Fruit fly (Drosophila melanogaster): Measurements from ENCODE around the gene CG42820.

DNA sequence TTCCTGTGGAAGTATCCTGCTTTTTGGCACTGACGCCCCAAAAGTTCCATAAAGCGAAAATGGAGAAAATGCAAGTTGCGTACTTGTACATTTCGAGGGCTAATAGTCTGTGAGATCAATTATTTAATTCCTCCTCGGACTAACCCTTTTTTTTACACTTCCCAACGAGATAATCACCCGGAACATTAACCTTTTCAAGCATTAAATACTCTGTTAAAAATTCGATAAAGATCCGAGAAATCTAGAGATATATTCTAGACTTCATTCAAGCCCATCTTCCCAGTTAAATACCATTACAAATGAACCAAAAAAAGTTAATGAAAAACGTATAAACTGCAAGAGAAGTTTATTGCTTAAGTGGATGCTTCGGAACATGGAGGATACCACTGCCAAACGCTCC is 2.0 kb upstream of the CG42820 start, which contains the start of gene lectin-29Ca:
- TF ChIP-seq CTCF (optimal IDR thresholded peaks at IDR 0.05) (no peak), CG8478 (optimal IDR thresholded peaks at IDR 0.05) (no peak)
